Worm (Caenorhabditis elegans) whole organism, early embryonic: Measurements from ENCODE around the gene B0252.8.

Experiments used
- B0310.2 ChIP-seq: sonication (generic microtip); optimal IDR thresholded peaks from 2 replicates; lab custom pipeline; 2016; ENCODE audit warnings: mild to moderate bottlenecking, missing genetic modification characterization, missing compliant biosample characterization
- F13C5.2 ChIP-seq: sonication (generic microtip); optimal IDR thresholded peaks from 2 replicates; lab custom pipeline; 2017; ENCODE audit warnings: mild to moderate bottlenecking, missing genetic modification characterization, inconsistent platforms, missing compliant biosample characterization
- aly-1 ChIP-seq: sonication (generic microtip); optimal IDR thresholded peaks from 2 replicates; lab custom pipeline; 2016; ENCODE audit warnings: missing genetic modification characterization, missing compliant biosample characterization
- ama-1 ChIP-seq: fragments of 150-350 bp; optimal IDR thresholded peaks from 2 replicates; lab custom pipeline; 2014
- ceh-13 ChIP-seq: fragments of 200-800 bp; sonication (Bioruptor generic); optimal IDR thresholded peaks from 2 replicates; lab custom pipeline; 2018; ENCODE audit warnings: mild to moderate bottlenecking, missing genetic modification characterization, missing compliant biosample characterization
- ceh-36 ChIP-seq: sonication (generic microtip); optimal IDR thresholded peaks from 2 replicates; lab custom pipeline; 2016; ENCODE audit warnings: missing genetic modification characterization, inconsistent platforms, missing compliant biosample characterization
- ets-7 ChIP-seq: sonication (generic microtip); optimal IDR thresholded peaks from 2 replicates; lab custom pipeline; 2016; ENCODE audit warnings: missing genotype, missing genetic modification characterization, missing compliant biosample characterization
- flt-1 ChIP-seq: fragments of 200-800 bp; sonication (Bioruptor generic); IDR thresholded peaks from 2 replicates; pipeline ENCODE4 v1.3.6; 2022; ENCODE audit warnings: missing genetic modification characterization, missing compliant biosample characterization
- hmbx-1 ChIP-seq: sonication (generic microtip); optimal IDR thresholded peaks from 2 replicates; lab custom pipeline; 2016; ENCODE audit warnings: mild to moderate bottlenecking, missing genetic modification characterization, missing compliant biosample characterization
- hmg-4 ChIP-seq: fragments of 200-800 bp; sonication (Bioruptor generic); optimal IDR thresholded peaks from 2 replicates; lab custom pipeline; 2018; ENCODE audit warnings: mild to moderate bottlenecking, missing genetic modification characterization, missing compliant biosample characterization
- hnd-1 ChIP-seq: sonication (generic microtip); optimal IDR thresholded peaks from 2 replicates; lab custom pipeline; 2016; ENCODE audit warnings: missing genetic modification characterization, missing compliant biosample characterization
- pes-1 ChIP-seq: fragments of 200-800 bp; sonication (Bioruptor generic); IDR thresholded peaks from 2 replicates; pipeline ENCODE4 v1.3.6; 2022; ENCODE audit warnings: missing genetic modification reagents, missing genetic modification characterization, missing compliant biosample characterization
- scrt-1 ChIP-seq: fragments of 200-800 bp; sonication (Bioruptor generic); IDR thresholded peaks from 2 replicates; pipeline ENCODE4 v1.3.6; 2022; ENCODE audit warnings: missing genetic modification characterization, missing compliant biosample characterization
- sea-1 ChIP-seq: fragments of 200-800 bp; sonication (Bioruptor generic); conservative IDR thresholded peaks from 2 replicates; pipeline ENCODE4 v1.3.6; 2022; ENCODE audit warnings: missing genetic modification characterization, missing compliant biosample characterization
- tbx-11 ChIP-seq: fragments of 200-800 bp; sonication (Bioruptor generic); IDR thresholded peaks from 2 replicates; pipeline ENCODE4 v1.3.6; 2022; ENCODE audit warnings: missing genetic modification characterization, missing compliant biosample characterization
- tbx-37 ChIP-seq: fragments of 200-800 bp; sonication (Bioruptor generic); conservative IDR thresholded peaks from 2 replicates; pipeline ENCODE4 v1.3.6; 2022; ENCODE audit warnings: missing genetic modification reagents, missing genetic modification characterization, missing compliant biosample characterization
- tra-4 ChIP-seq: sonication (generic microtip); optimal IDR thresholded peaks from 2 replicates; lab custom pipeline; 2017; ENCODE audit warnings: missing genetic modification characterization, missing compliant biosample characterization

The B0252.8 gene

DNA sequence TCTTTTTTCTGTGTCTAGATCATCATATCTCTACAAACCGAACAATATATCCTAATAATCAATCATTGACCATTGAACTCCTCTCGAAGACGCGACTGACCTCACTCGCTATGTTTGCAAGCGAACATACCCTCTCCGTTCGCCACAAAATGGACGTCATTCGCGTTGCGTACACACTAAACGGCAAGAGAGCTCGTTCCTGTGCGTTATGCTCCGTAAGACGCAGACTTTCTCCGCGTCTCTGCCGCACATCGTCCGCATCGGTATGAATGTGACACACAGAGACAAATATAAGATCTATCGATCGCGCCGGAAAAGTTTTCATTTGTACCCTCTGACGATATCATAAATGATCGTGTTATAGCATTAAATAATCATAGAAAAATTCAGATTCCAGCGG lies 10.1 kb downstream of the B0252.8 start:
- TF ChIP-seq flt-1 (GFP tag; lab: Robert Waterston, UW): no peak
- no peak for TF ChIP-seq hnd-1 (tag; lab: Kevin White, UChicago)
- TF ChIP-seq tbx-11 (GFP tag; lab: Robert Waterston, UW): no peak
- no peak for TF ChIP-seq pes-1 (GFP tag; lab: Robert Waterston, UW)
- TF ChIP-seq F13C5.2 (tag; lab: Kevin White, UChicago): no peak
- TF ChIP-seq ceh-36: no peak
- no peak for TF ChIP-seq tra-4 (tag; lab: Kevin White, UChicago)
- TF ChIP-seq ets-7: no peak
- no peak for TF ChIP-seq sea-1 (GFP tag; lab: Robert Waterston, UW)
- no peak for TF ChIP-seq scrt-1 (GFP tag; lab: Robert Waterston, UW)
- TF ChIP-seq aly-1: no peak
- no peak for TF ChIP-seq hmg-4 (GFP tag; lab: Kevin White, UChicago)
- no peak for TF ChIP-seq ama-1
- TF ChIP-seq hmbx-1: no peak
- TF ChIP-seq tbx-37: no peak
- TF ChIP-seq B0310.2 (tag; lab: Kevin White, UChicago): no peak
- TF ChIP-seq ceh-13 (GFP tag; lab: Kevin White, UChicago): no peak

DNA sequence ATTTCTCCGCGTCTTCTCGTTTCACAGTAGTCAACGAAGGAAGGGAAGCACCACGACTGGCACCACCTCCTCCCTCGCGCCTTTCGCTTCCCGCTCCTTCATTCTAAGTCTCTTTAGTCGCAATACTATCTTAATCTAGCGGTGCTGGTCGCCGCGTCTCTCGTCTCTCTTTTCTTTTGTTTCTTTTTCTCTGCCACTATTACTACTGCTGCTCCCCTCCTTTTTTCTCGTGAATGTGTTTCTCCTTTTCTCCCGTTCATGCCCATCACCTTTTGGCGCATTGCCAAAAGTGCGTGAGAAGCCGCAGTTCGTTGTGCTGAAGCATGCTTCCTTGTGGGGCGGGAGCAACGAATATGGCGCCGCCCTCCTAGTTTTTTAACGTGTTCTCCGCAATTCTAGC lies 10.5 kb downstream of the B0252.8 start:
- no peak for TF ChIP-seq flt-1 (GFP tag; lab: Robert Waterston, UW)
- no peak for TF ChIP-seq tbx-11 (GFP tag; lab: Robert Waterston, UW)
- no peak for TF ChIP-seq hmg-4 (GFP tag; lab: Kevin White, UChicago)
- no peak for TF ChIP-seq ceh-13 (GFP tag; lab: Kevin White, UChicago)
- TF ChIP-seq tra-4 (tag; lab: Kevin White, UChicago): no peak
- TF ChIP-seq tbx-37: no peak
- TF ChIP-seq hmbx-1: no peak
- no peak for TF ChIP-seq F13C5.2 (tag; lab: Kevin White, UChicago)
- TF ChIP-seq ceh-36: no peak
- TF ChIP-seq pes-1 (GFP tag; lab: Robert Waterston, UW): no peak
- TF ChIP-seq scrt-1 (GFP tag; lab: Robert Waterston, UW): no peak
- no peak for TF ChIP-seq ama-1
- no peak for TF ChIP-seq ets-7
- TF ChIP-seq B0310.2 (tag; lab: Kevin White, UChicago): no peak
- no peak for TF ChIP-seq sea-1 (GFP tag; lab: Robert Waterston, UW)
- no peak for TF ChIP-seq hnd-1 (tag; lab: Kevin White, UChicago)
- no peak for TF ChIP-seq aly-1

DNA sequence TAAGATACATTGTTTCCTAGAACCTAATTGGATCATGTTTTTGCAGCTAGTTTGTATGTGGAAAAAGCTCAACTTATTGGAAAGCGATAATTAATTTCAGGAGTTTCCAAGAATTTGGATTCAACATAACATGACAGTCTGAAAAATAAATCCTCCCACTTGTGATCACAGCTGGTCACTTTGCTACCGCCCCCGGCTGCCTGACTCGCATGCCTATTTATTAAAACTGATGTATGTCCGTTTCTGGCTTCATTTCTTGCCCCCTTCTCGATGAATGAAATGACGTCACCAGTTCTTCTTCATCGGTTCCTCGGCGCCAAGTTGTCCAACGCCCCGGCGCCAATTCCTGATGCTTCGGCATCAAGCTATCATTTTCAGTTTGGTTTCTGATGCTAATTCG lies 11.1 kb downstream of the B0252.8 start:
- TF ChIP-seq ets-7: no peak
- TF ChIP-seq B0310.2 (tag; lab: Kevin White, UChicago): no peak
- no peak for TF ChIP-seq flt-1 (GFP tag; lab: Robert Waterston, UW)
- TF ChIP-seq pes-1 (GFP tag; lab: Robert Waterston, UW): no peak
- no peak for TF ChIP-seq tbx-11 (GFP tag; lab: Robert Waterston, UW)

DNA sequence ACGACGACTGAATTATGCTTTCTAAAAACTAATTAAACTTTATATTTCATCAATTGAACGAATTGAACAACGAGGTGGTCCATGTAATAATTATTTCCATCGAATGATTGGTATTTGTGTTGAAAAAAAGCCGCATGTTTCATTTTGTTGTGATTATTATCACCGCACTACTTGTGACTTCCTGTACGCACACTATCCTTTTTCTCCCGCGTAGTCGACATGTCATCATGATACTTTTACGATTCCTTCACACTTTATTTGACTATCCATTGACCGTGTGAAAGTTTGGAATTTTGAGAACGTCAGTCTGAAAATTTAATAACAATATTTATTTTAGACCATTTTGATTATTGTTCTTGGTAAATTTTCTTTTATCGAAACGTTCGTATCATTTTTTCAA lies 11.6 kb downstream of the B0252.8 start, which contains the start of gene F22D3.4:
F22D3.4 (minus strand) TSS at position 1 of the 400 bp plus-strand sequence.
- TF ChIP-seq tra-4 (tag; lab: Kevin White, UChicago): no peak
- TF ChIP-seq ceh-36: no peak
- no peak for TF ChIP-seq ceh-13 (GFP tag; lab: Kevin White, UChicago)
- TF ChIP-seq flt-1 (GFP tag; lab: Robert Waterston, UW): no peak
- TF ChIP-seq B0310.2 (tag; lab: Kevin White, UChicago): no peak
- no peak for TF ChIP-seq scrt-1 (GFP tag; lab: Robert Waterston, UW)
- no peak for TF ChIP-seq pes-1 (GFP tag; lab: Robert Waterston, UW)
- no peak for TF ChIP-seq hnd-1 (tag; lab: Kevin White, UChicago)
- TF ChIP-seq tbx-37: no peak
- no peak for TF ChIP-seq hmbx-1

DNA sequence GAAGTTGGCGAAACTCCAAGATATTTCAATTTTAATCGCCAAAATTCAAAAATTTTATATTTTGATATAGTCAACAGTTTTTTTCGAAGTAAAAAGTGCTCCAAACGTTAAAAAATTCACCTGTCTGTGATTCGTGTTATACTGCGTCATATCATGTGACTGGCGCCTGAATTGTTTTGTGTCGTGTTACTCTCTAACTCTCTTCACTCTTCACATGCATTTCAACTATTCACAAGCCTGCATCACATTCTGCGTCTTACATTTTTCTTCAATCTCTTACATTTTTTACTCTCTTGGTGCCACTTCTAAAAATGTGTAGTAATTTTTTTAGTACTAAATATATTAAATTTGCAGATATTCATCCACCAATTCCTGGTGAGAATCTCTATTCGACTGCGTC lies 12.4 kb downstream of the B0252.8 start, which contains the start of gene flcn-1:
flcn-1 (plus strand) TSS at position 348 of the 400 bp plus-strand sequence.
- TF ChIP-seq aly-1 (no peak), tbx-11 (GFP tag; lab: Robert Waterston, UW) (no peak), hnd-1 (tag; lab: Kevin White, UChicago) (no peak), hmbx-1 (no peak), tra-4 (tag; lab: Kevin White, UChicago) (no peak), B0310.2 (tag; lab: Kevin White, UChicago) (no peak), sea-1 (GFP tag; lab: Robert Waterston, UW) (no peak), pes-1 (GFP tag; lab: Robert Waterston, UW) (no peak), ceh-36 (no peak), ama-1 (no peak), flt-1 (GFP tag; lab: Robert Waterston, UW) (no peak), ceh-13 (GFP tag; lab: Kevin White, UChicago) (no peak), F13C5.2 (tag; lab: Kevin White, UChicago) (no peak), scrt-1 (GFP tag; lab: Robert Waterston, UW) (no peak), hmg-4 (GFP tag; lab: Kevin White, UChicago) (no peak)

DNA sequence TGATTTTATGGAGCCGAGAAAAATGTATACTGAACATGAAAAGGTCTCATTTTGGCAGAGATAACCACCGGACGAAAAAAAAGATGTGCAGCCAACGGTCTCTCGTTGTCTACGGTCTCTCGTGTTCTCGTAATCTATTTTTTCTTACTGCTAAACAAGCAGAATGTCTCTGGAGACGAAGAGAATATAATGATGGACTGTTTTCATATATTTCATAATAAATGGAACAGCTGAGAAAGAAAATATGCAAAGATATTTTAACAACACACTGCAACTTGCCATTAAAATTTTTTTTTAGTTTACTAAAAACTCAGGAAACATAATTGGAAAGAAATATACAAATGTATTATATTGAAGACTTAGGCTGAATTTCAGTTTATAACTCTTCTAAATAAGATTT lies 14.1 kb downstream of the B0252.8 start:
- TF ChIP-seq hnd-1 (tag; lab: Kevin White, UChicago) (no peak), sea-1 (GFP tag; lab: Robert Waterston, UW) (no peak), ceh-36 (no peak), aly-1 (no peak), ets-7 (no peak), tbx-37 (no peak), ama-1 (no peak), B0310.2 (tag; lab: Kevin White, UChicago) (no peak), flt-1 (GFP tag; lab: Robert Waterston, UW) (no peak), scrt-1 (GFP tag; lab: Robert Waterston, UW) (no peak), tbx-11 (GFP tag; lab: Robert Waterston, UW) (no peak), pes-1 (GFP tag; lab: Robert Waterston, UW) (no peak), tra-4 (tag; lab: Kevin White, UChicago) (no peak), hmbx-1 (no peak)

DNA sequence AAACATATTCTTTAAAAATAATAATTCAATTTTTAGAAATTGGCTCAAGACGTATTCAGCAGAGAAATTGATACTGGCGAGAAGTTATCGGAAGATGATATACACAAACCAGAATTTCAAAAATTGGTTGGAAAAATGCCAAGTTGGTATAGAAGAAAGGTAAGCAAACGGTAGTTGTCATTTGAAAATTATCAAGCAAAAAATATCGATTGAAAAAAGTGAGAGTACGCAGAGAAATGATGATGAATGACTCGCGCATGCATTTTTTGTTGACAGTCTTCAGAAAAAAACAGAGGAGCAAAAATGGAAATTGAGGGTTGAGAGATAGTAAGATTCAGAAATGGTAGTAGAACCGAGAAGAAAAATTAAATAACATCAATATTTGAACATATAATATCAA lies 17.0 kb downstream of the B0252.8 start:
- TF ChIP-seq tbx-11 (GFP tag; lab: Robert Waterston, UW) (no peak), tbx-37 (no peak), hmbx-1 (no peak), pes-1 (GFP tag; lab: Robert Waterston, UW) (no peak)
